Worm (Caenorhabditis elegans) whole organism, young adult: ENCODE measurements around the gene sul-3.

ENCODE experiments used
- B0261.1 ChIP-seq: sonication (generic microtip); optimal IDR thresholded peaks from 2 replicates; lab custom pipeline; 2016; ENCODE audit warnings: mild to moderate bottlenecking, missing genetic modification characterization, moderate library complexity, missing compliant biosample characterization
- F22D6.2 ChIP-seq: sonication (generic microtip); optimal IDR thresholded peaks from 2 replicates; lab custom pipeline; 2016; ENCODE audit warnings: mild to moderate bottlenecking, missing genetic modification characterization, missing compliant biosample characterization
- F55B11.4 ChIP-seq: sonication (generic microtip); optimal IDR thresholded peaks from 2 replicates; lab custom pipeline; 2016; ENCODE audit warnings: missing compliant biosample characterization, missing genetic modification characterization, borderline replicate concordance; ENCODE audit not compliant: insufficient read depth
- K12H6.12 ChIP-seq: fragments of 200-800 bp; sonication (Bioruptor generic); optimal IDR thresholded peaks from 2 replicates; lab custom pipeline; 2018; ENCODE audit warnings: mild to moderate bottlenecking, missing genetic modification characterization, missing compliant biosample characterization
- Y53G8AR.9 ChIP-seq: fragments of 200-800 bp; sonication (Bioruptor generic); conservative IDR thresholded peaks from 2 replicates; pipeline ENCODE4 v1.3.6; 2022; ENCODE audit warnings: missing genetic modification reagents, missing genetic modification characterization, missing compliant biosample characterization
- Y56A3A.18 ChIP-seq: fragments of 200-800 bp; sonication (Bioruptor generic); IDR thresholded peaks from 2 replicates; pipeline ENCODE4 v1.3.6; 2022; ENCODE audit warnings: missing genetic modification reagents, missing genetic modification characterization, missing compliant biosample characterization
- Y95B8A.8 ChIP-seq: fragments of 200-800 bp; sonication (Bioruptor generic); IDR thresholded peaks from 2 replicates; pipeline ENCODE4 v1.3.6; 2022; ENCODE audit warnings: missing genetic modification reagents, missing genetic modification characterization, missing compliant biosample characterization
- attf-5 ChIP-seq: fragments of 200-800 bp; sonication (Bioruptor generic); optimal IDR thresholded peaks from 2 replicates; lab custom pipeline; 2018; ENCODE audit warnings: mild to moderate bottlenecking, missing genetic modification characterization, missing compliant biosample characterization
- bed-1 ChIP-seq: fragments of 200-800 bp; sonication (Bioruptor generic); IDR thresholded peaks from 2 replicates; pipeline ENCODE4 v1.3.6; 2022; ENCODE audit warnings: missing genetic modification reagents, missing genetic modification characterization, missing compliant biosample characterization
- bed-2 ChIP-seq: fragments of 200-800 bp; sonication (Bioruptor generic); IDR thresholded peaks from 2 replicates; pipeline ENCODE4 v1.3.6; 2022; ENCODE audit warnings: missing genetic modification reagents, missing genetic modification characterization, missing compliant biosample characterization
- cebp-1 ChIP-seq, 2 experiments: fragments of 200-800 bp in 1 of 2; sonication (Bioruptor generic) in 1 of 2; sonication (generic microtip) in 1 of 2; IDR thresholded peaks in 1 of 2; optimal IDR thresholded peaks in 1 of 2; 2 replicates each; pipeline versions ENCODE4 v1.3.6 to Lab custom; 2017 to 2022; ENCODE audit warnings: missing compliant biosample characterization in 2 of 2, missing genetic modification characterization in 2 of 2, mild to moderate bottlenecking in 1 of 2, missing genetic modification reagents in 1 of 2, moderate library complexity in 1 of 2
- ceh-100 ChIP-seq: fragments of 200-800 bp; sonication (Bioruptor generic); IDR thresholded peaks from 2 replicates; pipeline ENCODE4 v1.3.6; 2022; ENCODE audit warnings: missing genetic modification reagents, missing genetic modification characterization, missing compliant biosample characterization
- ceh-40 ChIP-seq: fragments of 200-800 bp; sonication (Bioruptor generic); IDR thresholded peaks from 2 replicates; pipeline ENCODE4 v1.3.6; 2022; ENCODE audit warnings: missing genetic modification characterization, missing compliant biosample characterization
- die-1 ChIP-seq: sonication (generic microtip); optimal IDR thresholded peaks from 2 replicates; lab custom pipeline; 2016; ENCODE audit warnings: missing genotype, mild to moderate bottlenecking, missing genetic modification characterization, missing compliant biosample characterization
- dpl-1 ChIP-seq: fragments of 150-350 bp; optimal IDR thresholded peaks from 2 replicates; lab custom pipeline; 2014; ENCODE audit warnings: missing biosample characterization, missing genetic modification reagents, missing genetic modification characterization
- ekl-4 ChIP-seq: fragments of 200-800 bp; sonication (Bioruptor generic); IDR thresholded peaks from 2 replicates; pipeline ENCODE4 v1.3.6; 2022; ENCODE audit warnings: missing genetic modification reagents, missing genetic modification characterization, missing compliant biosample characterization
- fkh-3 ChIP-seq: sonication (generic microtip); optimal IDR thresholded peaks from 2 replicates; lab custom pipeline; 2016; ENCODE audit warnings: mild to moderate bottlenecking, missing genetic modification characterization, missing compliant biosample characterization
- hmg-1.2 ChIP-seq: fragments of 200-800 bp; sonication (Bioruptor generic); IDR thresholded peaks from 2 replicates; pipeline ENCODE4 v1.3.6; 2022; ENCODE audit warnings: missing genetic modification reagents, missing genetic modification characterization, missing compliant biosample characterization
- let-526 ChIP-seq: fragments of 200-800 bp; sonication (Bioruptor generic); IDR thresholded peaks from 2 replicates; pipeline ENCODE4 v1.3.6; 2022; ENCODE audit warnings: missing genetic modification reagents, missing genetic modification characterization, missing compliant biosample characterization
- lin-35 ChIP-seq, 3 experiments: fragments of 150-350 bp in 2 of 3; sonication (generic microtip) in 1 of 3; optimal IDR thresholded peaks; 2 replicates each; lab custom pipeline; 2014 to 2018; ENCODE audit warnings: missing biosample characterization in 3 of 3, missing genetic modification characterization in 3 of 3, missing genetic modification reagents in 3 of 3
- lin-40 ChIP-seq: sonication (generic microtip); optimal IDR thresholded peaks from 2 replicates; lab custom pipeline; 2016; ENCODE audit warnings: missing genetic modification characterization, mild to moderate bottlenecking, missing compliant biosample characterization, missing genotype, missing genetic modification reagents
- lir-1 ChIP-seq: fragments of 200-800 bp; sonication (Bioruptor generic); conservative IDR thresholded peaks from 2 replicates; pipeline ENCODE4 v1.3.6; 2022; ENCODE audit warnings: missing genetic modification reagents, missing genetic modification characterization, missing compliant biosample characterization
- lsy-27 ChIP-seq: sonication (generic microtip); optimal IDR thresholded peaks from 2 replicates; lab custom pipeline; 2017; ENCODE audit warnings: missing genetic modification characterization, mild to moderate bottlenecking, missing compliant biosample characterization, antibody characterized with exemption, missing genotype, borderline replicate concordance; ENCODE audit not compliant: insufficient read depth
- madf-8 ChIP-seq: fragments of 200-800 bp; sonication (Bioruptor generic); conservative IDR thresholded peaks from 2 replicates; pipeline ENCODE4 v1.3.6; 2022; ENCODE audit warnings: missing genetic modification reagents, missing genetic modification characterization, missing compliant biosample characterization
- nfya-2 ChIP-seq: fragments of 200-800 bp; sonication (Bioruptor generic); IDR thresholded peaks from 2 replicates; pipeline ENCODE4 v1.3.6; 2022; ENCODE audit warnings: missing genetic modification reagents, missing genetic modification characterization, missing compliant biosample characterization
- nfyb-1 ChIP-seq: fragments of 200-800 bp; sonication (Bioruptor generic); IDR thresholded peaks from 2 replicates; pipeline ENCODE4 v1.3.6; 2022; ENCODE audit warnings: missing genetic modification reagents, missing genetic modification characterization, missing compliant biosample characterization
- nhr-179 ChIP-seq: sonication (generic microtip); optimal IDR thresholded peaks from 2 replicates; lab custom pipeline; 2016; ENCODE audit warnings: mild to moderate bottlenecking, missing genetic modification characterization, missing compliant biosample characterization
- nhr-27 ChIP-seq: fragments of 200-800 bp; sonication (Bioruptor generic); optimal IDR thresholded peaks from 2 replicates; lab custom pipeline; 2018; ENCODE audit warnings: mild to moderate bottlenecking, missing genetic modification characterization, moderate library complexity, missing compliant biosample characterization
- nhr-80 ChIP-seq: sonication (generic microtip); optimal IDR thresholded peaks from 2 replicates; lab custom pipeline; 2016; ENCODE audit warnings: missing genetic modification characterization, missing compliant biosample characterization
- pbrm-1 ChIP-seq: fragments of 200-800 bp; sonication (Bioruptor generic); IDR thresholded peaks from 2 replicates; pipeline ENCODE4 v1.3.6; 2022; ENCODE audit warnings: missing genetic modification reagents, missing genetic modification characterization, missing compliant biosample characterization
- rcor-1 ChIP-seq: fragments of 200-800 bp; sonication (Bioruptor generic); IDR thresholded peaks from 2 replicates; pipeline ENCODE4 v1.3.6; 2022; ENCODE audit warnings: missing genetic modification reagents, missing genetic modification characterization, missing compliant biosample characterization
- repo-1 ChIP-seq: sonication (generic microtip); optimal IDR thresholded peaks from 2 replicates; lab custom pipeline; 2017; ENCODE audit warnings: mild to moderate bottlenecking, missing genetic modification characterization, missing compliant biosample characterization
- sea-2 ChIP-seq: fragments of 200-800 bp; sonication (Bioruptor generic); IDR thresholded peaks from 2 replicates; pipeline ENCODE4 v1.3.6; 2022; ENCODE audit warnings: missing genetic modification characterization, missing compliant biosample characterization
- snpc-1.3 ChIP-seq: sonication (generic microtip); optimal IDR thresholded peaks from 2 replicates; lab custom pipeline; 2017; ENCODE audit warnings: missing genetic modification characterization, mild to moderate bottlenecking, missing compliant biosample characterization, antibody characterized with exemption, moderate library complexity, missing genotype, missing genetic modification reagents; ENCODE audit not compliant: insufficient read depth
- somi-1 ChIP-seq: fragments of 200-800 bp; sonication (Bioruptor generic); optimal IDR thresholded peaks from 2 replicates; lab custom pipeline; 2018; ENCODE audit warnings: mild to moderate bottlenecking, missing genetic modification characterization, missing compliant biosample characterization
- xnd-1 ChIP-seq: sonication (generic microtip); optimal IDR thresholded peaks from 2 replicates; lab custom pipeline; 2016; ENCODE audit warnings: missing genotype, missing genetic modification reagents, missing genetic modification characterization, missing compliant biosample characterization
- ztf-18 ChIP-seq: sonication (generic microtip); optimal IDR thresholded peaks from 2 replicates; lab custom pipeline; 2016; ENCODE audit warnings: missing genotype, mild to moderate bottlenecking, missing genetic modification characterization, missing compliant biosample characterization
- ztf-25 ChIP-seq: fragments of 200-800 bp; sonication (Bioruptor generic); IDR thresholded peaks from 2 replicates; pipeline ENCODE4 v1.3.6; 2022; ENCODE audit warnings: missing genetic modification reagents, missing genetic modification characterization, missing compliant biosample characterization
- ztf-26 ChIP-seq: sonication (generic microtip); optimal IDR thresholded peaks from 2 replicates; lab custom pipeline; 2017; ENCODE audit warnings: missing genetic modification characterization, missing compliant biosample characterization

sul-3 gene

DNA sequence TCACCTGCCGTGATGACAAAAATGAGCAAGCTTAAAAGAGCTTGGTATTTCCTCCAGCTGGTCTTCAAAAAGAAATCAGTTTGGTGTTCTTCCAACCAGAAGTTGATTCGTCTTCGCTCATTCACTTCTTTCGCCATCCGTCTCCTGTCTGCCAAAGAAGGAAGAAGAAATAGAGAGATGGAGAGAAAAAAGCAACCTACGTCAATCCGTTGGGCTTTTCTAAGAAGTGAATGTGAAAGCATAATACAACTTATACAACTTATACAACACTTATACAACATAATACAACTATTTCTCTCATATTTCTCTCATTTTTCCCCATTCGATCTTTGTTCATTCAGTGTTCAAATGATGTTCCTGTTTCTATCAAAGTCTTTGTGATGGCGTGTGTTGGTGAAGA, 23.0 kb downstream of the sul-3 start (continued):
- no peak for TF ChIP-seq dpl-1 (GFP tag; lab: Kevin White, UChicago)
- no peak for TF ChIP-seq Y95B8A.8
- TF ChIP-seq Y56A3A.18 = no peak
- no peak for TF ChIP-seq nhr-179
- TF ChIP-seq die-1 = no peak
- no peak for TF ChIP-seq lsy-27
- no peak for TF ChIP-seq ceh-100
- no peak for TF ChIP-seq ztf-26 (tag; lab: Kevin White, UChicago)

DNA sequence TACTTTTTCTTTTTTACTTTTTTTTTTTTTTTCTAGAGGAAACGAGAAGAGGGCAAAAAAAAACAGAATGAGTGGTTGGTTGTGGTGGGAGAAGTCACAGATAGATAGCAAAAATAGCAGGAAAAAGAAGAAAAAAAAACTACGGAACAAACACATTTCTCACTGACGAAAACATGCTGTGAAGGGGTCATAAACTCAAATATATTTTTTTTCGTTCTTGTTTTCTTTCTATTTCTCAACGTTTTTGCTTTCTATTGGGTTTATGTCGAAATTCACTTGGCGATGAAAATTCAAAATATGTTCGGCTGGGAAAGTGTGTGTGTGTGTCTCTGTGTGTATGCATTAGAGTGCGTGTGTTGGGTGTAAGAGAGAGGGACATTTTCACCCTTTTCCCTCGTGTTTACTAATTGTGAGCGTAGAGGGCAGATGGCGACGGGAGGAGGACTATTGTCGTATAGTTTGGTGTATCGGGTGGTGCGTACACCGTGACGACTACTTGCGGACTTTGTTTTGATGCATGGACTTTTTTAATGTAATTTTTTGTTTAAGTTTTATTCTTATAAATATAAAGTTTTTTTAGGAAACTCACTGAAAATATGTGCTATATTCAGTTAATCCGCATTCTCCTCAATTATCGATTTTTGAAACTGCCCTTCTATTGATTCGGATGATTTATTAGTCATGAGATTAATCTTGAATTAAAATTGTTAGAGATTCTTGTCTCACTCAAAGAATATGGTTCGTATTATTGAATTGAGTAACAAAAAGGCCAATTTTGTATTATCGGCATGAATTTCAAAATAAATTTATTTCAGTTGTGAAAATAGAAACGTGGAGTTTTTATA, 24.4 kb downstream of the sul-3 start:
- TF ChIP-seq F55B11.4 (tag; lab: Kevin White, UChicago) = no peak
- TF ChIP-seq bed-2 (GFP tag; lab: Robert Waterston, UW) = no peak
- no peak for TF ChIP-seq rcor-1 (GFP tag; lab: Robert Waterston, UW)
- TF ChIP-seq nfyb-1 (GFP tag; lab: Robert Waterston, UW) = no peak
- no peak for TF ChIP-seq pbrm-1
- TF ChIP-seq ztf-26 (tag; lab: Kevin White, UChicago) = peak; percentile 3
- no peak; the same call in 1 of the 2 replicates for TF ChIP-seq cebp-1 (GFP tag; IDR thresholded peaks at IDR 0.05; lab: Robert Waterston, UW)
- TF ChIP-seq cebp-1 (tag; optimal IDR thresholded peaks at IDR 0.05; lab: Kevin White, UChicago) = peak; percentile 87
- no peak for TF ChIP-seq fkh-3 (tag; lab: Kevin White, UChicago)
- TF ChIP-seq nfya-2 (GFP tag; lab: Robert Waterston, UW) = no peak
- peak; percentile 10 for TF ChIP-seq K12H6.12 (tag; lab: Kevin White, UChicago)
- peak; percentile 33 for TF ChIP-seq nhr-80 (tag; lab: Kevin White, UChicago)
- peak; percentile 8 for TF ChIP-seq lin-40 (tag; lab: Kevin White, UChicago)
- peak; percentile 48 for TF ChIP-seq attf-5
- no peak for TF ChIP-seq Y53G8AR.9
- peak; percentile 4 for TF ChIP-seq somi-1 (GFP tag; lab: Kevin White, UChicago)
- peak; percentile 15; the same call in 1 of the 2 replicates for TF ChIP-seq hmg-1.2 (GFP tag; lab: Robert Waterston, UW)
- TF ChIP-seq ceh-40 (GFP tag; lab: Robert Waterston, UW) = no peak
- TF ChIP-seq let-526 (GFP tag; lab: Robert Waterston, UW) = 0 out of 2 replicates have a peak, but pooled peaks have one; percentile 32
- no peak for TF ChIP-seq nhr-27 (tag; lab: Kevin White, UChicago)
- no peak for TF ChIP-seq lin-35 (GFP tag; optimal IDR thresholded peaks at IDR 0.05; lab: Kevin White, UChicago)

DNA sequence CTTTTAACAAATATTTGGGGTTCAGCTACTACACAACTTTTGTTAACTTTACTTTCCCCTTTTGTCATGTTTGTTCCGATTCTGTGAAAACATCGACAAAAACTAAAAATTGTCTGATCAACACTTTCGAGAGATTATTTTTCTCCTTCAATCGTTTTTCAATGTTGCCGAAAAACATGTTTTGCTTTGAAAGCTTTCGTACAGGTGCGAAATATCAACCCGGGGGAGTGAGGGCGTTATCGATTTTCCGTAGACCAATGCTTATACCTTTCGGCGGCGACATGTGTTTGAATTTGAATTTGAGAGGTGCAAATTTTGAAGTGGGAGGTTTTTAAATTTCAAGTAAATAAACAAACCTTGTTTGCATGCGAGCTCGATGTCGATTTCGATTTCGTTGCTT, 25.6 kb downstream of the sul-3 start:
- TF ChIP-seq rcor-1 (GFP tag; lab: Robert Waterston, UW) (no peak), B0261.1 (no peak), xnd-1 (tag; lab: Kevin White, UChicago) (no peak), snpc-1.3 (tag; lab: Kevin White, UChicago) (no peak), madf-8 (GFP tag; lab: Robert Waterston, UW) (no peak), lir-1 (no peak), repo-1 (tag; lab: Kevin White, UChicago) (no peak), ztf-25 (GFP tag; lab: Robert Waterston, UW) (no peak), F22D6.2 (no peak), ekl-4 (GFP tag; lab: Robert Waterston, UW) (no peak), bed-1 (GFP tag; lab: Robert Waterston, UW) (no peak), ztf-18 (tag; lab: Kevin White, UChicago) (no peak), sea-2 (GFP tag; lab: Robert Waterston, UW) (no peak)
- TF ChIP-seq, all 124 proteins: peak for 0
